Comparison of ENCODE assay signal across 1 fruit fly cellular context in the genomic region with DNA sequence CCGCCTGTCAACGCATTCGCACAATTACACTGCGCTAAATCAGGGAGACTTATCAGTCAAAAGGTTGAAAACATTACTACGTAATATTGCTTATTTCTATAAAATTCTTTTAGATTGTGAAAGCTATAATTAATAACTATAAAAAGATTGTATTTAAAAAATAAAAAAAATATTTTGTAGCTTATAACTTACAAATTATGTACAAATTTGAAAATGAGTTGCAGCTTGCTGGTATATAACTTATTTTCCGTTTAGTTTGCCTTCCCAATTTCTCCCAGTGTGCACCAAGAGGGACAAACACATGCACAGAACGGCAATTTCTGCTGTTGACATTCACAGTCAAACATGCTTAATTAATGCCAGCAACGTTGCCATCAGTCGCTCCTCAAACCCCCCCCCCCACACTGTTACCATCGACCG.
A peak's percentile ranks its signal among the peaks of the same experiment; 100 is the strongest.
TF ChIP-seq lines count a peak whose summit lies in the region.

No protein-coding gene starts in this region.

TF ChIP-seq in whole organism, embryonic, 481 proteins besides CTCF, POLR2A, EP300 and RAD21 (continued from another document and continues in another):
- no peak for TF ChIP-seq vfl (GFP tag; optimal IDR thresholded peaks at IDR 0.05; lab: Kevin White, UChicago)
- peak; percentile 87 for TF ChIP-seq nom (GFP tag; optimal IDR thresholded peaks at IDR 0.05; lab: Kevin White, UChicago)
- TF ChIP-seq Fer3 (tag; optimal IDR thresholded peaks at IDR 0.05; lab: Kevin White, UChicago), result peak; percentile 70
- TF ChIP-seq CG13287 (GFP tag; IDR thresholded peaks at IDR 0.05; lab: Robert Waterston, UW; ENCODE audit: partially characterized antibody), result no peak
- no peak for TF ChIP-seq CG10274 (GFP tag; optimal IDR thresholded peaks at IDR 0.05; lab: Kevin White, UChicago)
- no peak for TF ChIP-seq Scr (GFP tag; IDR thresholded peaks at IDR 0.05; lab: Robert Waterston, UW; ENCODE audit: partially characterized antibody)
- TF ChIP-seq CG15696 (tag; optimal IDR thresholded peaks at IDR 0.05; lab: Kevin White, UChicago), result peak; percentile 32
- TF ChIP-seq sr (GFP tag; IDR thresholded peaks at IDR 0.05; lab: Robert Waterston, UW), result no peak
- no peak for TF ChIP-seq Dfd (GFP tag; optimal IDR thresholded peaks at IDR 0.05; lab: Kevin White, UChicago)
- TF ChIP-seq ara (GFP tag; IDR thresholded peaks at IDR 0.05; lab: Robert Waterston, UW), result 0 out of 2 replicates have a peak, but pooled peaks have one; percentile 35
- peak; percentile 39 for TF ChIP-seq CG12071 (GFP tag; optimal IDR thresholded peaks at IDR 0.05; lab: Kevin White, UChicago)
- TF ChIP-seq bsh (GFP tag; optimal IDR thresholded peaks at IDR 0.05; lab: Kevin White, UChicago), result peak; percentile 58 to 60
- no peak for TF ChIP-seq Hey (tag; optimal IDR thresholded peaks at IDR 0.05; lab: Kevin White, UChicago)
- peak; percentile 4 for TF ChIP-seq Hsf (GFP tag; optimal IDR thresholded peaks at IDR 0.05; lab: Kevin White, UChicago)
- no peak for TF ChIP-seq sna (GFP tag; IDR thresholded peaks at IDR 0.05; lab: Robert Waterston, UW; ENCODE audit: partially characterized antibody)
- peak; percentile 72 for TF ChIP-seq CG14710 (tag; optimal IDR thresholded peaks at IDR 0.05; lab: Kevin White, UChicago)
- no peak for TF ChIP-seq inv (GFP tag; IDR thresholded peaks at IDR 0.05; lab: Robert Waterston, UW; ENCODE audit: partially characterized antibody)
- TF ChIP-seq wek (GFP tag; optimal IDR thresholded peaks at IDR 0.05; lab: Kevin White, UChicago), result no peak
- no peak for TF ChIP-seq CG4282 (GFP tag; optimal IDR thresholded peaks at IDR 0.05; lab: Kevin White, UChicago)
- TF ChIP-seq ase (GFP tag; IDR thresholded peaks at IDR 0.05; lab: Robert Waterston, UW), result peak; percentile 71; the same call in 1 of the 3 replicates
- peak in 1 of 2 experiments; percentile 60 for TF ChIP-seq eve (GFP tag; optimal IDR thresholded peaks at IDR 0.05; lab: Kevin White, UChicago)
- TF ChIP-seq Sox100B (GFP tag; optimal IDR thresholded peaks at IDR 0.05; lab: Kevin White, UChicago), result peak; percentile 85
- TF ChIP-seq Side (GFP tag; optimal IDR thresholded peaks at IDR 0.05; lab: Kevin White, UChicago), result no peak
- 0 out of 2 replicates have a peak, but pooled peaks have one; percentile 16 for TF ChIP-seq sens-2 (GFP tag; IDR thresholded peaks at IDR 0.05; lab: Robert Waterston, UW)
- peak; percentile 46 for TF ChIP-seq al (GFP tag; IDR thresholded peaks at IDR 0.05; lab: Robert Waterston, UW)
- no peak for TF ChIP-seq Lpt (GFP tag; optimal IDR thresholded peaks at IDR 0.05; lab: Kevin White, UChicago)
- peak; percentile 76 for TF ChIP-seq grau (tag; optimal IDR thresholded peaks at IDR 0.05; lab: Kevin White, UChicago)
- no peak for TF ChIP-seq zen2 (GFP tag; IDR thresholded peaks at IDR 0.05; lab: Robert Waterston, UW; ENCODE audit: partially characterized antibody)
- TF ChIP-seq jing (GFP tag; optimal IDR thresholded peaks at IDR 0.05; lab: Kevin White, UChicago), result peak; percentile 0
- TF ChIP-seq Rfx (GFP tag; IDR thresholded peaks at IDR 0.05; lab: Robert Waterston, UW), result peak; percentile 67
- no peak for TF ChIP-seq CG16779 (GFP tag; IDR thresholded peaks at IDR 0.05; lab: Robert Waterston, UW)
- TF ChIP-seq zen (tag; optimal IDR thresholded peaks at IDR 0.05; lab: Kevin White, UChicago), result peak; percentile 23
- peak in 1 of 2 experiments; percentile 38 for TF ChIP-seq dpn (GFP tag; optimal IDR thresholded peaks at IDR 0.05; lab: Kevin White, UChicago)
- peak; percentile 77 for TF ChIP-seq CoRest (tag; optimal IDR thresholded peaks at IDR 0.05; lab: Kevin White, UChicago)
- TF ChIP-seq CG1024 (GFP tag; IDR thresholded peaks at IDR 0.05; lab: Robert Waterston, UW), result no peak; the same call in 1 of the 2 replicates
- TF ChIP-seq CG3838 (GFP tag; optimal IDR thresholded peaks at IDR 0.05; lab: Kevin White, UChicago), result no peak
- TF ChIP-seq Optix (GFP tag; IDR thresholded peaks at IDR 0.05; lab: Robert Waterston, UW), result 0 out of 3 replicates have a peak, but pooled peaks have one; percentile 32
- TF ChIP-seq ind (GFP tag; optimal IDR thresholded peaks at IDR 0.05; lab: Kevin White, UChicago), result peak; percentile 72
- TF ChIP-seq dmrt11E (tag; optimal IDR thresholded peaks at IDR 0.05; lab: Kevin White, UChicago), result peak; percentile 44
- peak; percentile 20 for TF ChIP-seq MTF-1 (GFP tag; optimal IDR thresholded peaks at IDR 0.05; lab: Kevin White, UChicago; ENCODE audit: borderline replicate concordance)
- TF ChIP-seq CG11696 (GFP tag; IDR thresholded peaks at IDR 0.05; lab: Robert Waterston, UW), result 0 out of 2 replicates have a peak, but pooled peaks have one; percentile 16
- no peak for TF ChIP-seq Mes4 (GFP tag; optimal IDR thresholded peaks at IDR 0.05; lab: Kevin White, UChicago)
- TF ChIP-seq sens (GFP tag; lab: Kevin White, UChicago), result peak; percentile 67
- TF ChIP-seq Vsx1 (GFP tag; optimal IDR thresholded peaks at IDR 0.05; lab: Kevin White, UChicago), result peak; percentile 7
- peak; percentile 78 for TF ChIP-seq D19A (tag; optimal IDR thresholded peaks at IDR 0.05; lab: Kevin White, UChicago)
- TF ChIP-seq cwo (GFP tag; optimal IDR thresholded peaks at IDR 0.05; lab: Kevin White, UChicago), result peak; percentile 77
- no peak for TF ChIP-seq disco-r (GFP tag; optimal IDR thresholded peaks at IDR 0.05; lab: Kevin White, UChicago)
- TF ChIP-seq CG5180 (GFP tag; optimal IDR thresholded peaks at IDR 0.05; lab: Kevin White, UChicago), result peak; percentile 67
- peak; percentile 30 for TF ChIP-seq CG12942 (GFP tag; optimal IDR thresholded peaks at IDR 0.05; lab: Kevin White, UChicago)
- TF ChIP-seq org-1 (GFP tag; optimal IDR thresholded peaks at IDR 0.05; lab: Kevin White, UChicago), result peak; percentile 63
- TF ChIP-seq mam (GFP tag; optimal IDR thresholded peaks at IDR 0.05; lab: Kevin White, UChicago), result no peak
- peak; percentile 60; the same call in 1 of the 2 replicates for TF ChIP-seq E2f1 (GFP tag; IDR thresholded peaks at IDR 0.05; lab: Robert Waterston, UW)
- no peak for TF ChIP-seq CG17612 (GFP tag; IDR thresholded peaks at IDR 0.05; lab: Robert Waterston, UW)
- 0 out of 2 replicates have a peak, but pooled peaks have one; percentile 25 for TF ChIP-seq CG14667 (GFP tag; IDR thresholded peaks at IDR 0.05; lab: Robert Waterston, UW)
- peak; percentile 69 for TF ChIP-seq CG32532 (GFP tag; IDR thresholded peaks at IDR 0.05; lab: Robert Waterston, UW)
- no peak for TF ChIP-seq CG17186 (GFP tag; optimal IDR thresholded peaks at IDR 0.05; lab: Kevin White, UChicago)
- peak; percentile 14 for TF ChIP-seq HmgZ (tag; optimal IDR thresholded peaks at IDR 0.05; lab: Kevin White, UChicago)
- no peak for TF ChIP-seq CG43689 (GFP tag; IDR thresholded peaks at IDR 0.05; lab: Robert Waterston, UW)
- no peak for TF ChIP-seq yki (optimal IDR thresholded peaks at IDR 0.05; lab: Kevin White, UChicago)
- TF ChIP-seq CG2120 (GFP tag; optimal IDR thresholded peaks at IDR 0.05; lab: Kevin White, UChicago), result peak; percentile 39
- TF ChIP-seq CG30431 (GFP tag; optimal IDR thresholded peaks at IDR 0.05; lab: Kevin White, UChicago), result peak; percentile 29
- no peak for TF ChIP-seq fd102C (GFP tag; optimal IDR thresholded peaks at IDR 0.05; lab: Kevin White, UChicago)
- TF ChIP-seq ci (GFP tag; IDR thresholded peaks at IDR 0.05; lab: Robert Waterston, UW), result 0 out of 3 replicates have a peak, but pooled peaks have one; percentile 17
- TF ChIP-seq croc (GFP tag; conservative IDR thresholded peaks at IDR 0.05; lab: Robert Waterston, UW), result peak; percentile 62; the same call in 1 of the 3 replicates
- TF ChIP-seq az2 (GFP tag; optimal IDR thresholded peaks at IDR 0.05; lab: Kevin White, UChicago), result peak; percentile 58
- TF ChIP-seq wor (GFP tag; IDR thresholded peaks at IDR 0.05; lab: Robert Waterston, UW), result peak; percentile 55
- peak; percentile 85 for TF ChIP-seq Meics (GFP tag; optimal IDR thresholded peaks at IDR 0.05; lab: Kevin White, UChicago)
- TF ChIP-seq CG14050 (GFP tag; IDR thresholded peaks at IDR 0.05; lab: Robert Waterston, UW), result peak; percentile 45
- no peak for TF ChIP-seq CG7963 (GFP tag; IDR thresholded peaks at IDR 0.05; lab: Robert Waterston, UW; ENCODE audit: partially characterized antibody)
- peak; percentile 53 for TF ChIP-seq Hr3 (GFP tag; optimal IDR thresholded peaks at IDR 0.05; lab: Kevin White, UChicago)
- no peak for TF ChIP-seq maf-S (GFP tag; optimal IDR thresholded peaks at IDR 0.05; lab: Kevin White, UChicago)
- TF ChIP-seq stc (GFP tag; IDR thresholded peaks at IDR 0.05; lab: Robert Waterston, UW), result peak; percentile 57
- peak; percentile 81 for TF ChIP-seq CG18262 (tag; optimal IDR thresholded peaks at IDR 0.05; lab: Kevin White, UChicago)
- peak; percentile 47 for TF ChIP-seq CG10654 (GFP tag; optimal IDR thresholded peaks at IDR 0.05; lab: Kevin White, UChicago)
- TF ChIP-seq gro (GFP tag; optimal IDR thresholded peaks at IDR 0.05; lab: Kevin White, UChicago), result no peak
- TF ChIP-seq run (tag; optimal IDR thresholded peaks at IDR 0.05; lab: Kevin White, UChicago), result peak; percentile 43
- no peak for TF ChIP-seq jumu (GFP tag; optimal IDR thresholded peaks at IDR 0.05; lab: Kevin White, UChicago)
- peak; percentile 52 for TF ChIP-seq ttk (GFP tag; IDR thresholded peaks at IDR 0.05; lab: Robert Waterston, UW)
- 0 out of 2 replicates have a peak, but pooled peaks have one; percentile 5 for TF ChIP-seq dimm (GFP tag; IDR thresholded peaks at IDR 0.05; lab: Robert Waterston, UW)
- TF ChIP-seq Asciz (GFP tag; optimal IDR thresholded peaks at IDR 0.05; lab: Kevin White, UChicago), result peak; percentile 85
- TF ChIP-seq Atf3 (GFP tag; optimal IDR thresholded peaks at IDR 0.05; lab: Kevin White, UChicago), result no peak
- no peak for TF ChIP-seq Dp (GFP tag; optimal IDR thresholded peaks at IDR 0.05; lab: Kevin White, UChicago)
- no peak for TF ChIP-seq Bgb (GFP tag; IDR thresholded peaks at IDR 0.05; lab: Robert Waterston, UW; ENCODE audit: partially characterized antibody)
- TF ChIP-seq zfh1 (GFP tag; IDR thresholded peaks at IDR 0.05; lab: Robert Waterston, UW), result no peak; the same call in 2 of the 3 replicates
- TF ChIP-seq row (GFP tag; IDR thresholded peaks at IDR 0.05; lab: Robert Waterston, UW), result peak; percentile 58
- TF ChIP-seq CG12744 (GFP tag; optimal IDR thresholded peaks at IDR 0.05; lab: Kevin White, UChicago), result no peak
- TF ChIP-seq sug (tag; optimal IDR thresholded peaks at IDR 0.05; lab: Kevin White, UChicago), result peak; percentile 60
- TF ChIP-seq CG4404 (GFP tag; IDR thresholded peaks at IDR 0.05; lab: Robert Waterston, UW), result peak; percentile 47
- 0 out of 2 replicates have a peak, but pooled peaks have one; percentile 21 for TF ChIP-seq CG9932 (GFP tag; IDR thresholded peaks at IDR 0.05; lab: Robert Waterston, UW)
- peak; percentile 70 for TF ChIP-seq CG12391 (tag; optimal IDR thresholded peaks at IDR 0.05; lab: Kevin White, UChicago)
- TF ChIP-seq Ptx1 (GFP tag; IDR thresholded peaks at IDR 0.05; lab: Robert Waterston, UW), result peak; percentile 77
- no peak for TF ChIP-seq CG33557 (GFP tag; optimal IDR thresholded peaks at IDR 0.05; lab: Kevin White, UChicago)
- no peak for TF ChIP-seq CG14965 (GFP tag; optimal IDR thresholded peaks at IDR 0.05; lab: Kevin White, UChicago; ENCODE audit: borderline replicate concordance)
- no peak for TF ChIP-seq Doc3 (GFP tag; IDR thresholded peaks at IDR 0.05; lab: Robert Waterston, UW; ENCODE audit: partially characterized antibody)
- peak; percentile 49 for TF ChIP-seq CG18476 (GFP tag; optimal IDR thresholded peaks at IDR 0.05; lab: Kevin White, UChicago)
- no peak for TF ChIP-seq Ets65A (GFP tag; lab: Kevin White, UChicago)
- no peak for TF ChIP-seq CG33213 (GFP tag; optimal IDR thresholded peaks at IDR 0.05; lab: Kevin White, UChicago)
- no peak for TF ChIP-seq bowl (GFP tag; IDR thresholded peaks at IDR 0.05; lab: Robert Waterston, UW)
- no peak for TF ChIP-seq HmgD (GFP tag; optimal IDR thresholded peaks at IDR 0.05; lab: Kevin White, UChicago)
- no peak for TF ChIP-seq psq (GFP tag; optimal IDR thresholded peaks at IDR 0.05; lab: Kevin White, UChicago)
- TF ChIP-seq ken (GFP tag; IDR thresholded peaks at IDR 0.05; lab: Robert Waterston, UW), result 0 out of 3 replicates have a peak, but pooled peaks have one; percentile 6
- TF ChIP-seq Nf-YA (GFP tag; IDR thresholded peaks at IDR 0.05; lab: Robert Waterston, UW), result no peak
- TF ChIP-seq Deaf1 (tag; optimal IDR thresholded peaks at IDR 0.05; lab: Kevin White, UChicago), result peak; percentile 40
- peak; percentile 65 for TF ChIP-seq CG12104 (GFP tag; optimal IDR thresholded peaks at IDR 0.05; lab: Kevin White, UChicago)
- no peak for TF ChIP-seq slou (GFP tag; optimal IDR thresholded peaks at IDR 0.05; lab: Kevin White, UChicago)
- peak; percentile 36 for TF ChIP-seq CG13894 (tag; optimal IDR thresholded peaks at IDR 0.05; lab: Kevin White, UChicago)
- TF ChIP-seq Ravus (GFP tag; IDR thresholded peaks at IDR 0.05; lab: Robert Waterston, UW), result no peak
- peak; percentile 89 for TF ChIP-seq Fer1 (GFP tag; optimal IDR thresholded peaks at IDR 0.05; lab: Kevin White, UChicago)
- TF ChIP-seq tna (GFP tag; IDR thresholded peaks at IDR 0.05; lab: Robert Waterston, UW; ENCODE audit: partially characterized antibody), result no peak
- TF ChIP-seq CG8388 (GFP tag; optimal IDR thresholded peaks at IDR 0.05; lab: Kevin White, UChicago), result peak; percentile 72
- no peak for TF ChIP-seq vnd (GFP tag; IDR thresholded peaks at IDR 0.05; lab: Robert Waterston, UW; ENCODE audit: partially characterized antibody)
- TF ChIP-seq NFAT (GFP tag; IDR thresholded peaks at IDR 0.05; lab: Robert Waterston, UW), result no peak
- no peak for TF ChIP-seq eyg (GFP tag; optimal IDR thresholded peaks at IDR 0.05; lab: Kevin White, UChicago)
- peak; percentile 81 for TF ChIP-seq CG8924 (tag; optimal IDR thresholded peaks at IDR 0.05; lab: Kevin White, UChicago)
- no peak for TF ChIP-seq kay (GFP tag; optimal IDR thresholded peaks at IDR 0.05; lab: Kevin White, UChicago)
- no peak for TF ChIP-seq Dip3 (GFP tag; optimal IDR thresholded peaks at IDR 0.05; lab: Kevin White, UChicago)
- TF ChIP-seq tin (GFP tag; optimal IDR thresholded peaks at IDR 0.05; lab: Kevin White, UChicago), result peak; percentile 49
- TF ChIP-seq z (GFP tag; IDR thresholded peaks at IDR 0.05; lab: Robert Waterston, UW), result no peak
- no peak for TF ChIP-seq CG18011 (GFP tag; optimal IDR thresholded peaks at IDR 0.05; lab: Kevin White, UChicago)
- no peak for TF ChIP-seq CG42726 (GFP tag; IDR thresholded peaks at IDR 0.05; lab: Robert Waterston, UW; ENCODE audit: partially characterized antibody)
- peak; percentile 62 for TF ChIP-seq CG4820 (GFP tag; optimal IDR thresholded peaks at IDR 0.05; lab: Kevin White, UChicago)
- TF ChIP-seq HLH54F (GFP tag; optimal IDR thresholded peaks at IDR 0.05; lab: Kevin White, UChicago), result no peak
- TF ChIP-seq fd64A (GFP tag; optimal IDR thresholded peaks at IDR 0.05; lab: Kevin White, UChicago), result no peak
- TF ChIP-seq Ssrp (tag; optimal IDR thresholded peaks at IDR 0.05; lab: Kevin White, UChicago), result peak; percentile 65
